Worm (Caenorhabditis elegans): ENCODE data around the gene srt-48.

The srt-48 gene

ce11 chrIV:15039477-15039876 lies 29.2 kb downstream of the srt-48 start, which contains the start of gene hrpu-1 (continued):
- TF ChIP-seq xnd-1 (tag; optimal IDR thresholded peaks at IDR 0.05) = peak; percentile 59
- TF ChIP-seq nhr-80 (tag; optimal IDR thresholded peaks at IDR 0.05) = peak; percentile 25
- TF ChIP-seq ceh-79 (tag; optimal IDR thresholded peaks at IDR 0.05) = no peak
- no peak for TF ChIP-seq B0261.1 (tag; optimal IDR thresholded peaks at IDR 0.05)
- peak; percentile 100 for TF ChIP-seq ztf-18 (tag; optimal IDR thresholded peaks at IDR 0.05)
- peak; percentile 94 for TF ChIP-seq dox-1 (GFP tag; IDR thresholded peaks at IDR 0.05)
- TF ChIP-seq nhr-27 (tag; optimal IDR thresholded peaks at IDR 0.05) = no peak
- no peak for TF ChIP-seq zfh-2 (GFP tag; conservative IDR thresholded peaks at IDR 0.05)
- no peak for TF ChIP-seq aptf-2 (GFP tag; conservative IDR thresholded peaks at IDR 0.05)
- TF ChIP-seq K12H6.12 (tag; optimal IDR thresholded peaks at IDR 0.05) = peak; percentile 50
- no peak for TF ChIP-seq F57C9.4 (tag; optimal IDR thresholded peaks at IDR 0.05)
- TF ChIP-seq tbx-9 (tag; optimal IDR thresholded peaks at IDR 0.05; ENCODE audit: borderline replicate concordance) = no peak
- TF ChIP-seq ztf-26 (tag; optimal IDR thresholded peaks at IDR 0.05) = peak; percentile 20
- 0 out of 2 replicates have a peak, but pooled peaks have one; percentile 49 for TF ChIP-seq F39B2.1 (GFP tag; IDR thresholded peaks at IDR 0.05)
- 0 out of 2 replicates have a peak, but pooled peaks have one; percentile 19 for TF ChIP-seq C17E4.6 (GFP tag; IDR thresholded peaks at IDR 0.05)
- no peak for TF ChIP-seq nfya-1 (tag; optimal IDR thresholded peaks at IDR 0.05; ENCODE audit: borderline replicate concordance, insufficient read depth)
- TF ChIP-seq attf-3 (GFP tag; conservative IDR thresholded peaks at IDR 0.05) = peak; percentile 71; the same call in 1 of the 2 replicates
- TF ChIP-seq egrh-3 (GFP tag; IDR thresholded peaks at IDR 0.05) = no peak
- TF ChIP-seq dpff-1 (tag; optimal IDR thresholded peaks at IDR 0.05) = no peak
- TF ChIP-seq Y56A3A.18 (GFP tag; IDR thresholded peaks at IDR 0.05) = no peak
- TF ChIP-seq gei-17 (GFP tag; optimal IDR thresholded peaks at IDR 0.05) = peak; percentile 7
- peak; percentile 86 for TF ChIP-seq ekl-4 (GFP tag; IDR thresholded peaks at IDR 0.05)
- no peak for TF ChIP-seq ztf-6 (GFP tag; IDR thresholded peaks at IDR 0.05)
- peak; percentile 71 for TF ChIP-seq hsf-1 (GFP tag; IDR thresholded peaks at IDR 0.05)
- peak; percentile 89; the same call in 1 of the 2 replicates for TF ChIP-seq Y53G8AR.9 (GFP tag; conservative IDR thresholded peaks at IDR 0.05)
- peak; percentile 90 for TF ChIP-seq F49E8.2 (tag; optimal IDR thresholded peaks at IDR 0.05; ENCODE audit: insufficient read depth)
- no peak for TF ChIP-seq T26A5.8 (tag; optimal IDR thresholded peaks at IDR 0.05)
- peak; percentile 73 for TF ChIP-seq athp-1 (tag; optimal IDR thresholded peaks at IDR 0.05)
- peak; percentile 62 for TF ChIP-seq ZK185.1 (tag; optimal IDR thresholded peaks at IDR 0.05; ENCODE audit: poor library complexity, severe bottlenecking)
- peak; percentile 40 for TF ChIP-seq ceh-100 (GFP tag; IDR thresholded peaks at IDR 0.05)
- TF ChIP-seq nhr-120 (GFP tag; IDR thresholded peaks at IDR 0.05) = no peak
- 0 out of 2 replicates have a peak, but pooled peaks have one; percentile 25 for TF ChIP-seq egl-44 (GFP tag; IDR thresholded peaks at IDR 0.05)
- no peak for TF ChIP-seq rec-8 (tag; optimal IDR thresholded peaks at IDR 0.05)
- peak; percentile 91 for TF ChIP-seq snpc-1.3 (tag; optimal IDR thresholded peaks at IDR 0.05; ENCODE audit: insufficient read depth)
- peak; percentile 76 for TF ChIP-seq D2030.7 (GFP tag; IDR thresholded peaks at IDR 0.05)
- TF ChIP-seq unc-62 (GFP tag; optimal IDR thresholded peaks at IDR 0.05) = no peak
- TF ChIP-seq hmg-20 (GFP tag; IDR thresholded peaks at IDR 0.05) = 0 out of 2 replicates have a peak, but pooled peaks have one; percentile 50
- peak; percentile 57 for TF ChIP-seq F23B12.7 (tag; optimal IDR thresholded peaks at IDR 0.05; ENCODE audit: insufficient read depth)
- 0 out of 2 replicates have a peak, but pooled peaks have one; percentile 62 for TF ChIP-seq madf-3 (GFP tag; IDR thresholded peaks at IDR 0.05)
- peak; percentile 40 for TF ChIP-seq atf-7 (tag; optimal IDR thresholded peaks at IDR 0.05)
- TF ChIP-seq hlh-12 (tag; optimal IDR thresholded peaks at IDR 0.05) = no peak
- TF ChIP-seq K11D2.4 (GFP tag; IDR thresholded peaks at IDR 0.05) = peak; percentile 66; the same call in 1 of the 2 replicates
- TF ChIP-seq madf-10 (tag; optimal IDR thresholded peaks at IDR 0.05) = no peak
- TF ChIP-seq efl-1 (GFP tag; optimal IDR thresholded peaks at IDR 0.05) = peak; percentile 88
- no peak for TF ChIP-seq bed-2 (GFP tag; IDR thresholded peaks at IDR 0.05)
- TF ChIP-seq rcor-1 (GFP tag; IDR thresholded peaks at IDR 0.05) = peak; percentile 75
- no peak for TF ChIP-seq ztf-3 (GFP tag; optimal IDR thresholded peaks at IDR 0.05)
- TF ChIP-seq F52B5.7 (tag; optimal IDR thresholded peaks at IDR 0.05) = no peak
